Worm (Caenorhabditis elegans) whole organism, early embryonic: ENCODE measurements around the gene F16G10.11.

Source experiments
- F13C5.2 ChIP-seq: sonication (generic microtip); optimal IDR thresholded peaks from 2 replicates; lab custom pipeline; 2017; ENCODE audit warnings: mild to moderate bottlenecking, missing genetic modification characterization, inconsistent platforms, missing compliant biosample characterization
- aly-1 ChIP-seq: sonication (generic microtip); optimal IDR thresholded peaks from 2 replicates; lab custom pipeline; 2016; ENCODE audit warnings: missing genetic modification characterization, missing compliant biosample characterization
- ama-1 ChIP-seq: fragments of 150-350 bp; optimal IDR thresholded peaks from 2 replicates; lab custom pipeline; 2014
- ceh-13 ChIP-seq: fragments of 200-800 bp; sonication (Bioruptor generic); optimal IDR thresholded peaks from 2 replicates; lab custom pipeline; 2018; ENCODE audit warnings: mild to moderate bottlenecking, missing genetic modification characterization, missing compliant biosample characterization
- ceh-36 ChIP-seq: sonication (generic microtip); optimal IDR thresholded peaks from 2 replicates; lab custom pipeline; 2016; ENCODE audit warnings: missing genetic modification characterization, inconsistent platforms, missing compliant biosample characterization
- flt-1 ChIP-seq: fragments of 200-800 bp; sonication (Bioruptor generic); IDR thresholded peaks from 2 replicates; pipeline ENCODE4 v1.3.6; 2022; ENCODE audit warnings: missing genetic modification characterization, missing compliant biosample characterization
- hmbx-1 ChIP-seq: sonication (generic microtip); optimal IDR thresholded peaks from 2 replicates; lab custom pipeline; 2016; ENCODE audit warnings: mild to moderate bottlenecking, missing genetic modification characterization, missing compliant biosample characterization
- hmg-4 ChIP-seq: fragments of 200-800 bp; sonication (Bioruptor generic); optimal IDR thresholded peaks from 2 replicates; lab custom pipeline; 2018; ENCODE audit warnings: mild to moderate bottlenecking, missing genetic modification characterization, missing compliant biosample characterization
- hnd-1 ChIP-seq: sonication (generic microtip); optimal IDR thresholded peaks from 2 replicates; lab custom pipeline; 2016; ENCODE audit warnings: missing genetic modification characterization, missing compliant biosample characterization
- pes-1 ChIP-seq: fragments of 200-800 bp; sonication (Bioruptor generic); IDR thresholded peaks from 2 replicates; pipeline ENCODE4 v1.3.6; 2022; ENCODE audit warnings: missing genetic modification reagents, missing genetic modification characterization, missing compliant biosample characterization
- scrt-1 ChIP-seq: fragments of 200-800 bp; sonication (Bioruptor generic); IDR thresholded peaks from 2 replicates; pipeline ENCODE4 v1.3.6; 2022; ENCODE audit warnings: missing genetic modification characterization, missing compliant biosample characterization
- tbx-11 ChIP-seq: fragments of 200-800 bp; sonication (Bioruptor generic); IDR thresholded peaks from 2 replicates; pipeline ENCODE4 v1.3.6; 2022; ENCODE audit warnings: missing genetic modification characterization, missing compliant biosample characterization
- tbx-37 ChIP-seq: fragments of 200-800 bp; sonication (Bioruptor generic); conservative IDR thresholded peaks from 2 replicates; pipeline ENCODE4 v1.3.6; 2022; ENCODE audit warnings: missing genetic modification reagents, missing genetic modification characterization, missing compliant biosample characterization
- tra-4 ChIP-seq: sonication (generic microtip); optimal IDR thresholded peaks from 2 replicates; lab custom pipeline; 2017; ENCODE audit warnings: missing genetic modification characterization, missing compliant biosample characterization

The F16G10.11 gene

ce11 chrII:2353012-2353411 is 40.7 kb downstream of the F16G10.11 start, which contains the start of gene F43C11.3:
Gene F43C11.3, plus strand, starts transcription at chrII:2353312.
- TF ChIP-seq ceh-13 (GFP tag; lab: Kevin White, UChicago) (no peak), hmg-4 (GFP tag; lab: Kevin White, UChicago) (no peak), tbx-11 (no peak), aly-1 (no peak), tbx-37 (no peak), pes-1 (GFP tag; lab: Robert Waterston, UW) (no peak), hmbx-1 (no peak), F13C5.2 (no peak), tra-4 (tag; lab: Kevin White, UChicago) (no peak), ceh-36 (tag; lab: Kevin White, UChicago) (no peak), ama-1 (no peak), hnd-1 (tag; lab: Kevin White, UChicago) (no peak), scrt-1 (GFP tag; lab: Robert Waterston, UW) (no peak)

- TF ChIP-seq ceh-36 (tag; lab: Kevin White, UChicago) (no peak), F13C5.2 (no peak), hmg-4 (GFP tag; lab: Kevin White, UChicago) (no peak)
Measured at ce11 chrII:2352546-2352945, 41.2 kb downstream of the F16G10.11 start, which contains the start of gene F43C11.10. Gene F43C11.10, minus strand, starts transcription at chrII:2352646.

- TF ChIP-seq tra-4 (tag; lab: Kevin White, UChicago) (no peak), hnd-1 (tag; lab: Kevin White, UChicago) (no peak), F13C5.2 (no peak), ceh-13 (GFP tag; lab: Kevin White, UChicago) (no peak)
Measured at ce11 chrII:2346672-2347071, 47.0 kb downstream of the F16G10.11 start, which contains the start of gene F43C11.4. Gene F43C11.4, plus strand, starts transcription at chrII:2346972.

- no peak for TF ChIP-seq F13C5.2
- no peak for TF ChIP-seq aly-1
- no peak for TF ChIP-seq tbx-37
- TF ChIP-seq hmg-4 (GFP tag; lab: Kevin White, UChicago): no peak
- TF ChIP-seq scrt-1 (GFP tag; lab: Robert Waterston, UW): no peak
- TF ChIP-seq hmbx-1: no peak
- no peak for TF ChIP-seq ama-1
- no peak for TF ChIP-seq tra-4 (tag; lab: Kevin White, UChicago)
- TF ChIP-seq flt-1: no peak
- no peak for TF ChIP-seq pes-1 (GFP tag; lab: Robert Waterston, UW)
Measured at ce11 chrII:2342004-2342479, 51.7 kb downstream of the F16G10.11 start, which contains the start of gene F43C11.6. Gene F43C11.6, plus strand, starts transcription at chrII:2342429.
